Worm (Caenorhabditis elegans): Measurements from ENCODE around the gene srz-78.

srz-78 gene

DNA sequence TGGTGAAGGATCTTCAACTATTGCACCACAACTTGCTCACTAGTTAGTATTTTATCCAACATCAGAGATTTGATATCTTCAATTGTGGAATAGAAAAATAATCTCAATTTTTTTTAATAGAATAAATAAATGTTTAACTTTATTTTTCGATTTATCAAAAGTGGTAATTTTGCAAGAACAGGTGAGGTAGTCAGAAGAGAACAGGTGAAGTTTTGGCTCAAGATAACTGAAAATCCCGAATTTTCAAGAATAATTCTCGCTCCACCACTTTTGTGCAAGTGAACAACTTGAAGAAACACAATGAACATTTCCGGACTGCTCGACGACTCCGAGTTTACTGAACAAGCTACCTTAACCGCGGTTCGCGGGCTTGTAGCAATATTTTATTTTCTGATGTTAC lies at the start of gene srz-78:
srz-78 (plus strand) TSS at position 301 of the 400 bp plus-strand sequence.
- no peak for TF ChIP-seq D1046.2 (GFP tag; IDR thresholded peaks at IDR 0.05)
- no peak for TF ChIP-seq mes-2 (tag; optimal IDR thresholded peaks at IDR 0.05; ENCODE audit: poor library complexity, severe bottlenecking)
- TF ChIP-seq nhr-10 (tag; optimal IDR thresholded peaks at IDR 0.05): no peak
- no peak for TF ChIP-seq gei-8 (GFP tag; optimal IDR thresholded peaks at IDR 0.05)
- TF ChIP-seq ama-1 (optimal IDR thresholded peaks at IDR 0.05): no peak

DNA sequence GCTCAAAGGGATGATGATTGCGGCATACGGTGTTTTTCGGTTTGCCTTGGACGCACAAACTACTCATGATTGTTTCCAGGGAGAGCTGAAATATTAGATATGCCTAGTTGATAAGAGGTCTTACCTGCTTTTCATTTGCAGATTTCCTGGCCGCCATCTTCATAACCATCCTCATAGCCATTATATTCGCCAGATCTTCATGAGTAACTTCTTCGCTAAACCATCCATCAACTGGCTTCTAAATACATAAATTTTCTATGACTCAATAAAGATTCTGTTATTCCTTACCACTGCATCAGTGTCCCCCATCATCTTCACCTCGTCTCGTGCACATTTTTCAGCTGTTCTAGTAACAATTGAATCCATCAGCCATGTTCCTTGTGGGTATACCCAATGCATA lies 49.1 kb upstream of the srz-78 start:
- TF ChIP-seq spr-3 (GFP tag; optimal IDR thresholded peaks at IDR 0.05): no peak
- TF ChIP-seq duxl-1 (tag; optimal IDR thresholded peaks at IDR 0.05; ENCODE audit: poor library complexity): no peak
- peak; percentile 95 for TF ChIP-seq aha-1 (tag)

DNA sequence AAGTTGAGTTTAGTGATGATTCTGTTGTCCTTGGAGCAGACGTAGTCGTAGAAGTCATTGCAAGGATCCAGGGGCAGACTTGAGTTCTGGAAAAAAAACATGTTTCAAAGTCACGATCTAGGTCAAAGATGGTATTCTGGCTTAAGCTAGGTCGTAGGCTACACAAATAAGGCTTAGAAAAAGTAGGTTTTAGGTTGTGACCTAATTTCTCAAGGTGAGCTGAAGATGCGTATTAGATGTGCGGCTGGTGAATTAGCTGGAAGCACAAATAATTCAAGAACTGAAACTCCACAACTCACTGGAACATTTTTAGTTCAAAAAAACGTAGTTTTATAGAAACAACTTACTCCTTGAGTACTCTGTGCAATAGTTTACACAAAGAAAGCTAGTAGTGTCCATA lies 47.5 kb upstream of the srz-78 start, which contains the start of gene F09D12.2:
F09D12.2 (minus strand) TSS at position 101 of the 400 bp plus-strand sequence.
- TF ChIP-seq mdt-29 (GFP tag; IDR thresholded peaks at IDR 0.05): no peak

DNA sequence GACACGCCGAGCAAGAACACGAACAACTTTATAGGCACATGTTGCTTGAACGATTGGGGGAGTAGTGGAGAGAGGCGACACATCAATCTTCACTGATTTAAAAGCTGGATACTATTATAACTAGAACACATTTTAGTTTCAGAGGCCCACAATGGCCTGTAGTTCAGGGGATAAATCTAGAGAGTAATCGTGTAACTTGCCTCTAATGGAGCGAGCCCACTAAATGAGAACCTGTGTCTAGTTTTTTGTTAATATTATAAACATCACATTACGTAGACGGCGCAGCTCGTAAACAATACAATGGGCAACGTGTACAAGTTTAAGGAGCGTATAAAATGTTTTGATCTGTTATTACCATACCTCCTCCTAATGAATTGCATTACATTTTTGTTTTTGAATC lies 47.0 kb upstream of the srz-78 start, which contains the start of gene F58E2.5:
F58E2.5 (plus strand) TSS at position 301 of the 400 bp plus-strand sequence.
- TF ChIP-seq hif-1 (tag; optimal IDR thresholded peaks at IDR 0.05) (no peak), daf-8 (GFP tag; IDR thresholded peaks at IDR 0.05) (no peak), ceh-44 (GFP tag; IDR thresholded peaks at IDR 0.05) (no peak), tag-97 (GFP tag; IDR thresholded peaks at IDR 0.05) (no peak), gei-8 (GFP tag; optimal IDR thresholded peaks at IDR 0.05) (no peak), lin-1 (GFP tag; IDR thresholded peaks at IDR 0.05) (no peak), lsy-2 (tag; optimal IDR thresholded peaks at IDR 0.05) (no peak), dve-1 (tag; optimal IDR thresholded peaks at IDR 0.05; ENCODE audit: insufficient read depth) (no peak), madf-5 (GFP tag; IDR thresholded peaks at IDR 0.05) (no peak), ceh-82 (tag; optimal IDR thresholded peaks at IDR 0.05) (no peak)

DNA sequence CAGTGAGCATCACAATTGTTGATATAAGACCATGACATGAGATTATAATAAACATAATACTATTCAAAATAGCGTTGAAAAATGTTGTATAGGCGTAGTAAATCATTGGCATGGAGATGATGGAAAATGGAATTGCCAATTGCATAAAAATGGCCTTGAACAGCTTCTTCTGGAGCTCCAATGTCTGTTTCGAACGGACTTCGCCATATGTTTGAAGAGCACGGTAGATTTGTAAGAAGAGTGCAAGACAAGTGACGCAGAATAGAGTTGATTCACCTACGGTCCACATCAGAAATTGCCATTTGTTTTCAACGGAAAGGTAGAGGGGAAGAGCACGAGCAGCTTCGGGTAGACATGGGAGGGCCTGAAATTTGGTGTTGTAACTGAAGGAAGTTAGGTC lies 44.2 kb upstream of the srz-78 start:
- TF ChIP-seq T20F7.1 (GFP tag; optimal IDR thresholded peaks at IDR 0.05): no peak
- TF ChIP-seq unc-62 (GFP tag; optimal IDR thresholded peaks at IDR 0.05 in 1 of 2): peak in 1 of 2 experiments; percentile 95
- no peak for TF ChIP-seq unc-62 (tag; optimal IDR thresholded peaks at IDR 0.05)
- peak; percentile 18 for TF ChIP-seq aha-1 (tag)

DNA sequence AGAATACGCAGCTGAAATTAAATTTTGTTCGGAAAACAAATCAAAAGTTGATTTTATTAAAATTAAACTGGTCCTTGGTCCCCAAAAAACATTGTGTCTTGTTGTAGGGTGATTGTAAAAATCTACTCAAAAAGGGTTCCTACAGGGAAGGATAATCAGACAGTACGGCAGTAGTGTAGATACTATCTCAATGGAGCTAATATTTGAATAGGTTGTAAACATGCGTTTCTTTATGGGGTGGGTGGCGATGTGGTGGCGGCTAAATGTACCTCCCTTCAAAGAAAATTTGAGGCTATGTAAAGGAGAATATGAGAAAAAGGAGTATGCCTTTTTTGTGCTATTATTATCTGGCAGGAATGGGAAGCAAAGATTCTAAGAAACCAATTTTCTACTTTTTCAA lies 39.1 kb upstream of the srz-78 start:
- TF ChIP-seq aha-1 (tag): peak; percentile 57
- TF ChIP-seq unc-62 (GFP tag; optimal IDR thresholded peaks at IDR 0.05 in 1 of 2): peak in 1 of 2 experiments; percentile 88
- TF ChIP-seq unc-62 (tag; optimal IDR thresholded peaks at IDR 0.05): no peak
- no peak for TF ChIP-seq nhr-102 (tag; optimal IDR thresholded peaks at IDR 0.05)
- TF ChIP-seq pha-4 (GFP tag; IDR thresholded peaks at IDR 0.05): no peak
- TF ChIP-seq pha-4 (tag; optimal IDR thresholded peaks at IDR 0.05): no peak
- no peak for TF ChIP-seq skn-1 (tag; optimal IDR thresholded peaks at IDR 0.05)
- TF ChIP-seq ama-1 (optimal IDR thresholded peaks at IDR 0.05): no peak

DNA sequence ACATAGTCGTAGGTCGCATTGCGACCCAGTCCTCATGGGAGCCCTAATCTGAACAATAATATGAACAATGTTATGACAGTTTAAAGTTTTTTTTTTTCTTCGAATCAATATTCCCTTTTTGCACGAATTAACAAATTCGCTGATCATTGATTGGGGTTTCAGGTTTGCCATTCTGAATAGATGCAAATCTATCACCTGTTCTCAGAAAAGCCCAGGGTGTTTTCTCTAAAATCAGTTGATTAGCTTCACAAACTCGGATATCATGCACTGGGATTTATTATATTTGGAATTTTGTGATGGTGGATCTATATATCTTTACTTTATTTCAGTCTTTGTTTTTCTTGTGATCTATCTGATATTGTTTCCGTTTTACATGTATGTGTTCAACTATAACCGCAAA lies 38.2 kb upstream of the srz-78 start, which contains the start of gene srz-23:
srz-23 (plus strand) TSS at position 263 of the 400 bp plus-strand sequence.
- TF ChIP-seq php-3 (GFP tag; IDR thresholded peaks at IDR 0.05) (no peak), D1046.2 (GFP tag; IDR thresholded peaks at IDR 0.05) (no peak), lin-13 (GFP tag; optimal IDR thresholded peaks at IDR 0.05) (no peak)

DNA sequence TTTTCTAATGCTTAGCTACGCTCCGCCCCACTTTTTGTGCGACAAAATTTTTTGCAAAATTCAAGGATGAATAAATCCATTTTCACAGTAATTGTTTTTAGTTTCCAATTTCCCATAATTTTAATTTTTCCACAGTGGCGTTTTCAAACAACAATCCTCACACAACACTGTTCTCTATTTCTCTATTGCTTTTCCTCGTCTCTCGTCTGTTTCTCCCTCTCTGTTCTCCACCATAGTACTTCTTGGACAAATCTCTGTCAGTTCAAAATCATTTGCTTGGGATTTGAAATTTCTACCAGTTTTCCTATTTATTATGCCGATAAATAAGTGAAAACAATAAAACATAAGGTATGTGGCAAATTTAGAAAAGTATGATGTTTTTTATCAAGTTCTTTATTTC lies 28.3 kb upstream of the srz-78 start, which contains the start of gene F58E2.4:
F58E2.4 (plus strand) TSS at position 134 of the 400 bp plus-strand sequence.
- TF ChIP-seq T26A8.4 (GFP tag; IDR thresholded peaks at IDR 0.05) (no peak), aha-1 (tag) (peak; percentile 19)

All from whole organism, L4 larva.